Fruit fly (Drosophila melanogaster): ENCODE data around the gene CCT1.

DNA sequence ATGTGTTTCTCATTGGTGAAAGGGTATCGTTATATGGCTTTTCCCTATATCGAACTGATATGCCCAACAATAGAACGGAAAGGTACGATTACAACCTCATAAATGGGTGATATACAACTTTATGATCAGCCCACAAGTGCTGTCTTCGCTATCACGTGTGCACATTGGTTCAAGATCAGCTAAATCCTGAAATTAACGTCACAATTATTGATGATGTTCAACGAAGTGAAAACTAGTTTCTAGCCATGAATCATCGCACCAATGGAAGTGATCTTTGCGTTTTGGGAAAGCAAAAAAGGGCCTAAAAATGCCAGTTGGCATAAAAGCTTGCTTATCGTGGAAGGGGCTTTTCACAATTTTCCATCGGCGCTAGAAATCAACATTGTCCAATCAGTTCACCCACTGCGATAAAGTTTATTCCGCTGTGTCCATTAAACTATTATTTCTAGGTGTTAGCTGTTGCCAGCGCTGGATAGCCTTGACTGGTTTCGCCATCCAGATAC, 26.6 kb downstream of the CCT1 start, which contains the start of gene CG7054:
- no peak for TF ChIP-seq pan (optimal IDR thresholded peaks at IDR 0.05)
- TF ChIP-seq EcR (GFP tag; optimal IDR thresholded peaks at IDR 0.05): no peak
- TF ChIP-seq psq (optimal IDR thresholded peaks at IDR 0.05): no peak
- no peak for TF ChIP-seq Dll (optimal IDR thresholded peaks at IDR 0.05)

Data from whole organism.